Fruit fly (Drosophila melanogaster) whole organism, larva: Measurements from ENCODE around the gene Sox21b.

ENCODE experiments used
- noc ChIP-seq: fragments of 200-800 bp; sonication (Bioruptor generic); optimal IDR thresholded peaks from 3 replicates; lab custom pipeline; 2019; ENCODE audit warnings: missing biosample characterization, mild to moderate bottlenecking, missing genetic modification characterization, moderate library complexity

The Sox21b gene

DNA sequence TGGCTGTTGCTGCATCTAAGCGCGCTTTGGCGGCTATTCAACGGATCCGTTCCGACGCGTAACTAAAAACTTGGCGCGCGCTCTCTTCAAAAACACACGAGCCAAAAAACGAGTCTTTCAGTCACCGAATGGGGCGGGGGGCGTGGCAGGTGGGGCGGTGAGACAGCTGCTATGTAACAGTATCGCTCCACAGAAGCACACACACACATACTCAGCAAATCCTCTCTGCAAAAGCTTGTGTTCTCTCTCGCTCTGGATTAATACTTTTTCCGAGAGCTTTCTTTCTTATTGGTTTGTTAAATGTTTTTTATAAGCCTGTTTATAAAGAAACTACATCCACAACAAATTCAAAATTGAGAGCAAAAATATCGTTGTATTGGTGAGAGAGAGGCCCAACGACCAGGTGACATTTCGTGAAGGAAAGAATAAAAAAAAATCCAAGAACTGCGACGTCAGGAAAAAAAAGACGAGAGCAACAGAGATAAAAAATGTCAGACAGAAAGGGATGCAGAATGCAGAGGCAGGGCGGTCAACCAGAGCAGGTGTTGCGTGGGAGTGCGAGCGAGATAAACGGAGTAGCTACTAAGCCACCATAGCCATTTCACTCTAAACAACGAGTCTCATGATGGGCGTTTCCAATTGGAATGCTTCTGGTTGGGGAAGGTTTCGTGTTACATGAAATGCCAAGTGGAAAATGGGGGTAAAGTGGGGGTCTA, at the start of gene Sox21b:
Gene Sox21b, minus strand, starts transcription at position 51 of the 716 bp plus-strand sequence.
- TF ChIP-seq noc (tag; lab: Kevin White, UChicago), result no peak

dm6 chr3L:14178520-14178919, 47.4 kb upstream of the Sox21b start, which contains the start of gene D:
Gene D (minus strand): TSS chr3L:14178620.
- TF ChIP-seq noc (tag; lab: Kevin White, UChicago), result no peak

- no peak for TF ChIP-seq noc (tag; lab: Kevin White, UChicago)
These were observed 46.5 kb upstream of the Sox21b start for dm6 chr3L:14177476-14178179.

DNA sequence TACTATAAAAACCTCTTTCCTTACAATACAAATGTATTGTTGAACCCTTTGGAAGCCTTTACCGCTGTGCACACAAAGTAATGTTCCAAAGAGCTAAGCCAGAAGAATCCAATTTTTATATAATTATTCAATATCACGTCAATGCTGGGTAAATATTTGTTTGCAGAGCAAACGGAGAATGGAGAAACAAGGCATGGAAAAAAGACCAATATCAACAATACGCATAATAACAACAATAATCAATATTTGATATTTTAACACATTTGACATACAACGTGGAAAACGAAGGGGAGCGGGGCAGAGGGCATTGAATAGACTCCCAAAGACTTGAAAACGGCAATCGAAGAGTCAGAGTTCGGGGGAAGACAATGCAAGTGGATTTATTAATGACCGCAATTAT, 43.1 kb upstream of the Sox21b start:
- peak; percentile 71 for TF ChIP-seq noc (tag; lab: Kevin White, UChicago)

DNA sequence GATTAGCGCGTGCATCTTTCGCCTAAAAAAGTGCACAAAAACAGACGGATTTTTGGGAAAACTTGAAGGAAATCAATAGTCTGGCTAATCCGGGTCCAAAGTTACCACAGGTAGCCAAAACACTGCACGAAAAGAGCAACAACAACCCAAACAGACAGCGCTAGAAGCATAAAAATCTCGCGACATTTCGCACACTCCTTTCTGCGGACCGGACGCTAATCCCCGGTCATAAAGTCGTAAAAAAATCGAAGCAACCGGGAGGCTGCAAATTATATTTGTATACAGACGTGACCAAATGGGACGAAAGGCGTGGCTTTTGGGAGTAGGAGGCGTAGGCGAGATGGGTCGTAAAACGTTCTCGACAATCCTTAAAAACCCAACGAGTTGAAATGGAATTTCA, 42.2 kb upstream of the Sox21b start:
- TF ChIP-seq noc (tag; lab: Kevin White, UChicago), result no peak

- TF ChIP-seq noc (tag; lab: Kevin White, UChicago), result no peak
These were observed 41.2 kb upstream of the Sox21b start for dm6 chr3L:14172174-14172940.

DNA sequence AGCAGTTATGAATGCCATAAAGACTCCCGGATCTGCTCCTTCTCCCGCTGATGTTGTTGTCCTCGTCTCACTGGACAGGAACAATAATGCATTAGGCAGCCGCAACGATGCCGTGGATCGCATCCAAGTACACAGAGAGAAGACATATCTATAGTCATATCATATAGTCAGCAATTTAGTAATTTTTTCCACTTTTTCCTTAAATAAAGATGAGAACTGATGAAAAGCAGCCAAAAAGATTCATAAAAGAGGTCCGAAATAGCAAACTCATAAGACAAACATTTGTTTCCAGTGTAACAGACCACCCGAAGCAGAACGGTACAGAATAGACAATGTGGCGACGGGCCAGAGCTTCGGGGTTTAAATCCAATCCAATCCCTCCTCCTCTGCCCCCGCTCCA, 39.4 kb upstream of the Sox21b start:
- TF ChIP-seq noc (tag; lab: Kevin White, UChicago), result no peak

DNA sequence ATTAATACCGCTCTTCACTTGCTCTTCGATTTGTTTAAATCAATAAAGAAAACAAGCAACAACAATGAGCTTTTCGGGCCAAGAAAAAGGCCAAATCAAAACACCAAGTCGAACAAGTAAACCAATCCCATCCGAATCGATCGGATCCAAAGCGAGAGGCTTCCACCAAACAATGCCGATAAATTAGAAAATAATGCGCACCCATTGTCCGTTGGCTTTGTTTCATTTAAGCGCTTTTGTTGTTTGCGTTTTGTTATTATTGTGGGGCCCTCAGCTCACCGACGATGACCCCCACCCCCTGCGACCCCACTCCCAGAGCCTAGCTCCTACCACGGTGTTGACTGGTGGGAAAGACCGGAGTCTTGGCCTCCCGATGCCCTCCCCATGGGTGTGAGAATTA, 36.8 kb upstream of the Sox21b start:
- TF ChIP-seq noc (tag; lab: Kevin White, UChicago), result no peak

DNA sequence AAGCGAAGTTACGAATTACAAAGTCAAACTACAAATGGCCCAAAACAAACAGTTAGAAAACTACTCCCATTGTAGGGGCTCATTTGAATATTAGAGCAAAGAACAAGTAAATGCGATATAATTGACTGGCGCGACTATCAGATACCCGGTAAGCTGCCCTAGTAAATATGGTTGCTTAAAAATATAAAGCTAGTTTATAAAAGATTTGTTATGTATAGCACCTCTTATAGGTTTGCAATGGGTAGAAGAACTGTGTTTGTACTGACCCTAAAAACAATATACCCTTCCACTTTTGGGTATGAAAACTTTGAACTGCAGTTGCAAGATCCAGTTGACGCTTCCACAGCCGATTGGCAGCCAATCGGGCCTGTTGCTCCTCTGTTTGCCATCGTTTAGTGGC, 35.1 kb upstream of the Sox21b start:
- TF ChIP-seq noc (tag; lab: Kevin White, UChicago), result no peak

DNA sequence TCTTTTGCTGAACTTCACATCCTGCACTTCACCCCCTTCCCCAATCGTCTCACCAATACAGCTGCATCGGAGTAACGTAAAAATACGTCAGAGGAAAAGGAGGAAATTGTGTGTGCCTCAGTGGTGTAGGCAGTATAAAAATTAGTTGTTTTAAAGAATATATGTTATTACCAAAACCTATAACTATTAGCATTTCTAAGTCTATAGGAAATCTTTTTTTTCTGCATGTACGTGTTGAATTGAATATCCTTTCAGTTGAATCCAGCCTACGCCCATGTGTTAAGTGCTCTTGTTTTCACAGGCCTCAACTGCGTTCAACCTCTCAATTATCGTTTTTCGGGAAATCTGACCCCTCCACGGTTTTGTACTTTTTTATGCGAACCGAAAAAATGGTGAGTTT, 30.8 kb upstream of the Sox21b start:
- no peak for TF ChIP-seq noc (tag; lab: Kevin White, UChicago)

DNA sequence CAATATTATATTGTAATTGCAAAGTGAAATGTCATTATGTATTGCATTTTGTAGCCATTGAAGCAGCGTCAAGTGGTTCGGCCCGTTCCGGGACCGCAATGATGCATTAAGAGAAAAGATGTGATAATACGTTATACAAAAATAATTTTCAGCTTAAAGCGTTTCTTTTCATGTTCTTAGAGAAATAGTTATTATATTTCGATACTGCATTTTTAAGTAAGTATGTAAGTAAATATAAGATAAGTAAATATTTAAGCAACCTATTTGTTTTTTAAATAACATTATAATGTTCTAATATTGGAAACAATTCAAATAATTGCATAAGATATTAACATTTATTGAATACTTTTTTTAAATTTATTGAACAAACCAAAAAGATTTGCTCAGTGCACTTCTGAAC, 29.3 kb upstream of the Sox21b start:
- no peak for TF ChIP-seq noc (tag; lab: Kevin White, UChicago)

DNA sequence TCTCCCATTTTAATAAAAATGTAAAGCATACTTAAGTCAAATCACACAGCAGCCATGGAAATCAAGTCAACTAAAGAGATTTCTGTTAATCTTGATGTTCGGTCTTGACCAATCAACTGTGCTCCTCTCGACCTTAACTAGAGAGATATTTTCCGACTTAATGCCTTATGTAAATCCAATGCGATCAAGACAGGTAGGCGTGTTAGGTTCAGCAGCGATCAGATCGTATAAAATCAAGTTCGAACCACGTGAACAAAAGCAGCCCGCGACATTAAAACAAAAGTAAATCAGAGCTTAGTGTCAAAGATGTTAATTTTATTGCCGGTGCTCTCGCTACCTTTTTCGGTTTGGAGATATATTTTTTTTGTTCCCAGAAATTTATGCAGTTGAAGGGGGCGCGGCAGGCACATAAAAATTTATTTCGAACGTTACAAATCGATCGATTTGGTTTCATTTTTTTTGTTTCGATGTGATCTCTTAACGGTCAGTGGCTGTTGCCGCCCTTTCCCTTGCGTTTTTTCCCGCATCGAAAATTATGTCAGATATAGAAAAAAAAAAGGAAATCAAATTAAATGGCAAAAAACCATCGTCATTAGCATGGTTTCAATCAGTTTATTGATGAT, 26.9 kb upstream of the Sox21b start:
- no peak for TF ChIP-seq noc (tag; lab: Kevin White, UChicago)

dm6 chr3L:14154940-14155339, 23.8 kb upstream of the Sox21b start:
- TF ChIP-seq noc (tag; lab: Kevin White, UChicago), result no peak

dm6 chr3L:14153644-14154043, 22.5 kb upstream of the Sox21b start:
- no peak for TF ChIP-seq noc (tag; lab: Kevin White, UChicago)

dm6 chr3L:14152608-14153007, 21.5 kb upstream of the Sox21b start:
- no peak for TF ChIP-seq noc (tag; lab: Kevin White, UChicago)

DNA sequence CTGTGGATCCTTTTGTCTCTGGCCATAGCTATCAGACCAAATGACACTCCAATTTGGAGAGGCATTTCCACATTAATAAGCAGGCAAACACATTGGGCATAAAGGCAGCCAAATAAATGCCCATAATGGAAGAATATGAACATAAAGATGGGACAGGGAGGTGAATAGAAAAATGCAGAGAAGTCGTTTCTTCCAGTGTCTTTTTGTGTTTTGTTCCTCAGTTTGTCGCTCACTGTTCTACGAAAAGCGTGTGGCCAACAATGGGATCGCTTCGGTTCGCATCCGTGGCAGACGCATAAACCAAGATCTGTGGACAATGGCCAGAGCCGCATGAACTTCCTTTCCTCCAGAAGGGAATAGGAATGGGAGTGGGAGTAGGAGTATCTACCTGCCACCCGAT, 20.3 kb upstream of the Sox21b start:
- TF ChIP-seq noc (tag; lab: Kevin White, UChicago), result no peak
